Fruit fly (Drosophila melanogaster) whole organism, embryonic: ENCODE data around the gene CG8301.

Experiments used
- Awh ChIP-seq: fragments of 200-800 bp; sonication (Bioruptor generic); IDR thresholded peaks from 2 replicates; pipeline ENCODE4, ENCODE4 v1.3.6; 2022; ENCODE audit warnings: missing biosample characterization, missing genetic modification characterization
- BEAF-32 ChIP-seq: fragments of 200-800 bp; sonication (Bioruptor generic); optimal IDR thresholded peaks from 3 replicates; lab custom pipeline; 2017; ENCODE audit warnings: missing biosample characterization, missing genetic modification characterization, mild to moderate bottlenecking, moderate library complexity, missing genetic modification reagents
- CG10209 ChIP-seq: fragments of 200-800 bp; sonication (Bioruptor generic); optimal IDR thresholded peaks from 3 replicates; lab custom pipeline; 2017; ENCODE audit warnings: missing biosample characterization, mild to moderate bottlenecking, missing genetic modification characterization, missing genetic modification reagents
- CG10543 ChIP-seq: fragments of 200-800 bp; sonication (Bioruptor generic); optimal IDR thresholded peaks from 3 replicates; lab custom pipeline; 2017; ENCODE audit warnings: missing biosample characterization, mild to moderate bottlenecking, missing genetic modification characterization, moderate library complexity
- CG12299 ChIP-seq: fragments of 200-800 bp; sonication (Bioruptor generic); optimal IDR thresholded peaks from 2 replicates; lab custom pipeline; 2018; ENCODE audit warnings: missing biosample characterization, mild to moderate bottlenecking, missing genetic modification characterization
- CG12769 ChIP-seq: fragments of 200-800 bp; sonication (Bioruptor generic); optimal IDR thresholded peaks from 2 replicates; lab custom pipeline; 2019; ENCODE audit warnings: missing biosample characterization, mild to moderate bottlenecking, missing genetic modification characterization, moderate library complexity
- CG17385 ChIP-seq: fragments of 200-800 bp; sonication (Bioruptor generic); optimal IDR thresholded peaks from 3 replicates; lab custom pipeline; 2018; ENCODE audit warnings: missing biosample characterization, mild to moderate bottlenecking, missing genetic modification characterization
- CG18619 ChIP-seq: fragments of 200-800 bp; sonication (Bioruptor generic); optimal IDR thresholded peaks from 3 replicates; lab custom pipeline; 2017; ENCODE audit warnings: missing biosample characterization, mild to moderate bottlenecking, missing genetic modification characterization
- CG31224 ChIP-seq: fragments of 200-800 bp; sonication (Bioruptor generic); IDR thresholded peaks from 2 replicates; pipeline ENCODE4 v1.3.6; 2022; ENCODE audit warnings: missing biosample characterization, missing genetic modification characterization
- CG33213 ChIP-seq: fragments of 200-800 bp; sonication (Bioruptor generic); optimal IDR thresholded peaks from 3 replicates; lab custom pipeline; 2016; ENCODE audit warnings: missing biosample characterization, missing genetic modification characterization
- CG7556 ChIP-seq: fragments of 200-800 bp; sonication (Bioruptor generic); optimal IDR thresholded peaks from 2 replicates; lab custom pipeline; 2017; ENCODE audit warnings: missing biosample characterization, mild to moderate bottlenecking, missing genetic modification characterization
- CG7745 ChIP-seq: fragments of 200-800 bp; sonication (Bioruptor generic); optimal IDR thresholded peaks from 2 replicates; lab custom pipeline; 2018; ENCODE audit warnings: missing biosample characterization, mild to moderate bottlenecking, missing genetic modification characterization, moderate library complexity
- CG7786 ChIP-seq: fragments of 200-800 bp; sonication (Bioruptor generic); optimal IDR thresholded peaks from 2 replicates; lab custom pipeline; 2016; ENCODE audit warnings: missing biosample characterization, missing genetic modification characterization
- CG8290 ChIP-seq, 3 experiments: fragments of 200-800 bp; sonication (Bioruptor generic); optimal IDR thresholded peaks; 2 replicates each; lab custom pipeline; 2016 to 2019; ENCODE audit warnings: missing biosample characterization in 3 of 3, missing genetic modification characterization in 3 of 3, mild to moderate bottlenecking in 2 of 3, moderate library complexity in 1 of 3
- Camta ChIP-seq: fragments of 200-800 bp; sonication (Bioruptor generic); optimal IDR thresholded peaks from 2 replicates; lab custom pipeline; 2016; ENCODE audit warnings: missing biosample characterization, missing genetic modification characterization
- D19A ChIP-seq: fragments of 200-800 bp; optimal IDR thresholded peaks from 3 replicates; lab custom pipeline; 2019; ENCODE audit warnings: missing biosample characterization, mild to moderate bottlenecking, missing genetic modification characterization, moderate library complexity
- E2f2 ChIP-seq: fragments of 200-800 bp; sonication (Bioruptor generic); IDR thresholded peaks from 2 replicates; pipeline ENCODE4 v1.3.6; 2022; ENCODE audit warnings: missing biosample characterization, missing genetic modification characterization
- Fer1 ChIP-seq: fragments of 200-800 bp; sonication (Bioruptor generic); optimal IDR thresholded peaks from 2 replicates; lab custom pipeline; 2017; ENCODE audit warnings: missing biosample characterization, mild to moderate bottlenecking, missing genetic modification characterization
- Fer3 ChIP-seq: fragments of 200-800 bp; sonication (Bioruptor generic); optimal IDR thresholded peaks from 2 replicates; lab custom pipeline; 2018; ENCODE audit warnings: missing biosample characterization, mild to moderate bottlenecking, missing genetic modification characterization, moderate library complexity
- Hr39 ChIP-seq: fragments of >200 bp; optimal IDR thresholded peaks from 2 replicates; lab custom pipeline; 2017
- MESR4 ChIP-seq: fragments of 200-800 bp; sonication (Bioruptor generic); optimal IDR thresholded peaks from 2 replicates; lab custom pipeline; 2018; ENCODE audit warnings: missing biosample characterization, mild to moderate bottlenecking, missing genetic modification characterization, moderate library complexity
- Med ChIP-seq: fragments of 200-800 bp; sonication (Bioruptor generic); peaks from one replicate; lab custom pipeline; 2016; ENCODE audit warnings: missing biosample characterization, missing genetic modification characterization, mild to moderate bottlenecking, inconsistent platforms, moderate library complexity
- Nf-YC ChIP-seq: fragments of 200-800 bp; optimal IDR thresholded peaks from 3 replicates; lab custom pipeline; 2019; ENCODE audit warnings: missing biosample characterization, mild to moderate bottlenecking, missing genetic modification characterization, moderate library complexity
- NfI ChIP-seq: fragments of 200-800 bp; sonication (Bioruptor generic); optimal IDR thresholded peaks from 3 replicates; lab custom pipeline; 2018; ENCODE audit warnings: missing biosample characterization, mild to moderate bottlenecking, missing genetic modification characterization, moderate library complexity
- Pdp1 ChIP-seq, 2 experiments: fragments of 200-800 bp; sonication (Bioruptor generic); optimal IDR thresholded peaks; 3 replicates each; lab custom pipeline; 2016; ENCODE audit warnings: missing biosample characterization in 2 of 2, missing genetic modification characterization in 2 of 2, mild to moderate bottlenecking in 1 of 2, moderate library complexity in 1 of 2
- Ravus ChIP-seq: fragments of 200-800 bp; sonication (Bioruptor generic); IDR thresholded peaks from 2 replicates; pipeline ENCODE4 v1.3.6; 2022; ENCODE audit warnings: missing biosample characterization, missing genetic modification characterization
- Ssrp ChIP-seq: fragments of 200-800 bp; sonication (Bioruptor generic); optimal IDR thresholded peaks from 2 replicates; lab custom pipeline; 2018; ENCODE audit warnings: missing biosample characterization, mild to moderate bottlenecking, missing genetic modification characterization, moderate library complexity
- YL-1 ChIP-seq: fragments of 200-800 bp; sonication (Bioruptor generic); optimal IDR thresholded peaks from 3 replicates; lab custom pipeline; 2017; ENCODE audit warnings: missing biosample characterization, mild to moderate bottlenecking, missing genetic modification characterization
- bsh ChIP-seq, 2 experiments: fragments of 200-800 bp; sonication (Bioruptor generic); optimal IDR thresholded peaks; 2 replicates each; lab custom pipeline; 2017 to 2018; ENCODE audit warnings: mild to moderate bottlenecking in 2 of 2, missing biosample characterization in 2 of 2, missing genetic modification characterization in 2 of 2, moderate library complexity in 1 of 2
- caup ChIP-seq: fragments of 200-800 bp; sonication (Bioruptor generic); optimal IDR thresholded peaks from 3 replicates; lab custom pipeline; 2017; ENCODE audit warnings: missing biosample characterization, mild to moderate bottlenecking, missing genetic modification characterization, moderate library complexity; ENCODE audit not compliant: severe bottlenecking
- cg ChIP-seq: fragments of 200-800 bp; sonication (Bioruptor generic); optimal IDR thresholded peaks from 3 replicates; lab custom pipeline; 2019; ENCODE audit warnings: missing biosample characterization, mild to moderate bottlenecking, missing genetic modification characterization, moderate library complexity
- ci ChIP-seq: fragments of 200-800 bp; sonication (Bioruptor generic); IDR thresholded peaks from 3 replicates; pipeline ENCODE4 v1.3.6; 2022; ENCODE audit warnings: missing biosample characterization, missing genetic modification characterization
- cwo ChIP-seq: fragments of 200-800 bp; sonication (Bioruptor generic); optimal IDR thresholded peaks from 3 replicates; lab custom pipeline; 2017; ENCODE audit warnings: missing biosample characterization, missing genetic modification characterization, mild to moderate bottlenecking, moderate library complexity, missing genetic modification reagents
- da ChIP-seq: fragments of 200-800 bp; sonication (Bioruptor generic); optimal IDR thresholded peaks from 2 replicates; lab custom pipeline; 2016; ENCODE audit warnings: missing biosample characterization, missing genetic modification characterization
- kah ChIP-seq: fragments of 200-800 bp; sonication (Bioruptor generic); optimal IDR thresholded peaks from 2 replicates; lab custom pipeline; 2018; ENCODE audit warnings: missing biosample characterization, mild to moderate bottlenecking, missing genetic modification characterization
- lbe ChIP-seq: fragments of 200-800 bp; sonication (Bioruptor generic); optimal IDR thresholded peaks from 2 replicates; lab custom pipeline; 2016; ENCODE audit warnings: missing biosample characterization, mild to moderate bottlenecking, missing genetic modification characterization
- mirr ChIP-seq: fragments of 200-800 bp; sonication (Bioruptor generic); optimal IDR thresholded peaks from 3 replicates; lab custom pipeline; 2018; ENCODE audit warnings: missing biosample characterization, mild to moderate bottlenecking, missing genetic modification characterization
- phol ChIP-seq: fragments of 200-800 bp; sonication (Bioruptor generic); optimal IDR thresholded peaks from 3 replicates; lab custom pipeline; 2018; ENCODE audit warnings: missing biosample characterization, mild to moderate bottlenecking, missing genetic modification characterization, moderate library complexity
- psq ChIP-seq: fragments of 200-800 bp; sonication (Bioruptor generic); optimal IDR thresholded peaks from 2 replicates; lab custom pipeline; 2017; ENCODE audit warnings: missing biosample characterization, missing genetic modification characterization
- sd ChIP-seq: fragments of 200-800 bp; sonication (Bioruptor generic); optimal IDR thresholded peaks from 3 replicates; lab custom pipeline; 2018; ENCODE audit warnings: missing biosample characterization, mild to moderate bottlenecking, missing genetic modification characterization, moderate library complexity
- sob ChIP-seq: fragments of 200-800 bp; sonication (Bioruptor generic); IDR thresholded peaks from 2 replicates; pipeline ENCODE4 v1.3.6; 2022; ENCODE audit warnings: missing biosample characterization, missing genetic modification characterization
- stwl ChIP-seq: fragments of 200-800 bp; sonication (Bioruptor generic); optimal IDR thresholded peaks from 3 replicates; lab custom pipeline; 2018; ENCODE audit warnings: missing biosample characterization, mild to moderate bottlenecking, missing genetic modification characterization, moderate library complexity
- trem ChIP-seq: fragments of 200-800 bp; optimal IDR thresholded peaks from 3 replicates; lab custom pipeline; 2019; ENCODE audit warnings: missing biosample characterization, mild to moderate bottlenecking, missing genetic modification characterization, moderate library complexity
- tx ChIP-seq: fragments of 200-800 bp; sonication (Bioruptor generic); optimal IDR thresholded peaks from 2 replicates; lab custom pipeline; 2016; ENCODE audit warnings: missing biosample characterization, missing genetic modification characterization
- yki ChIP-seq: fragments of >200 bp; optimal IDR thresholded peaks from 3 replicates; lab custom pipeline; 2018
- zf30C ChIP-seq: fragments of 200-800 bp; sonication (Bioruptor generic); optimal IDR thresholded peaks from 3 replicates; lab custom pipeline; 2018; ENCODE audit warnings: missing biosample characterization, mild to moderate bottlenecking, missing genetic modification characterization

Gene CG8301

DNA sequence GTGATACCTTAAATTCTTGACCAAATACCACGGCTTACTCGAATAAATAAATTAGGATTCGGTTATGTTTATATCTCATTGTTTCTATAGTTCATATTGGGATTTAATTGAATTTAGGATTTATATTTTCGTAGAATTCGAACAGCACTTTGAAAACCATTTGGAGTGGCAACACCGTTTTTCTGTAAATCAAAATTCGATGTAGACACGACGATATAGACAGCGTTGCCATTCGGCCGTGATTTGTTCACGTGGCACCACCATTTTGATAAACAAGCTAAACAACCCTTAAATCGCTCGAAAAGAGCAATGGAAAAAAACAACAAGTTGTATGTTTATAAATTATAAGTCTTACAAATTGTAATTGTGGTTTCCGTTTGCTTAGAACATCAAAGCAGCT lies 47.5 kb downstream of the CG8301 start (continued):
- peak; percentile 59 for TF ChIP-seq stwl
- peak; percentile 8 for TF ChIP-seq MESR4 (GFP tag; lab: Kevin White, UChicago)
- TF ChIP-seq trem (tag; lab: Kevin White, UChicago): peak; percentile 38
- no peak for TF ChIP-seq NfI (GFP tag; lab: Kevin White, UChicago)
- no peak for TF ChIP-seq Fer3 (tag; lab: Kevin White, UChicago)
- TF ChIP-seq E2f2 (GFP tag; lab: Robert Waterston, UW): peak; percentile 76
- peak; percentile 57 for TF ChIP-seq Nf-YC (tag; lab: Kevin White, UChicago)
- TF ChIP-seq lbe (GFP tag; lab: Kevin White, UChicago): peak; percentile 33

dm6 chr3R:9630053-9630632 lies 49.0 kb downstream of the CG8301 start:
- TF ChIP-seq cg (peak; percentile 80), da (GFP tag; lab: Kevin White, UChicago) (no peak), Hr39 (lab: Kevin White, UChicago) (no peak), Ravus (GFP tag; lab: Robert Waterston, UW) (no peak), Awh (GFP tag; lab: Robert Waterston, UW) (no peak), sd (tag; lab: Kevin White, UChicago) (peak; percentile 71), D19A (no peak), Camta (GFP tag; lab: Kevin White, UChicago) (no peak), phol (tag; lab: Kevin White, UChicago) (peak; percentile 69), Fer1 (GFP tag; lab: Kevin White, UChicago) (peak; percentile 5), bsh (GFP tag; optimal IDR thresholded peaks at IDR 0.05; lab: Kevin White, UChicago) (peak in 1 of 2 experiments; percentile 18), ci (GFP tag; lab: Robert Waterston, UW) (no peak), CG33213 (GFP tag; lab: Kevin White, UChicago) (no peak), sob (GFP tag; lab: Robert Waterston, UW) (no peak), mirr (peak; percentile 18), MESR4 (GFP tag; lab: Kevin White, UChicago) (peak; percentile 83), cwo (GFP tag; lab: Kevin White, UChicago) (peak; percentile 13), Pdp1 (GFP tag; optimal IDR thresholded peaks at IDR 0.05; lab: Kevin White, UChicago) (peak in 1 of 2 experiments; percentile 25), CG10543 (peak; percentile 22), CG12769 (peak; percentile 10), Med (peak; percentile 70), CG31224 (GFP tag; lab: Robert Waterston, UW) (no peak), psq (GFP tag; lab: Kevin White, UChicago) (peak; percentile 34), CG12299 (tag; lab: Kevin White, UChicago) (no peak), zf30C (GFP tag; lab: Kevin White, UChicago) (no peak), CG7556 (GFP tag; lab: Kevin White, UChicago) (no peak), CG18619 (GFP tag; lab: Kevin White, UChicago) (no peak), CG10209 (GFP tag; lab: Kevin White, UChicago) (no peak), Ssrp (peak; percentile 9), CG8290 (GFP tag; optimal IDR thresholded peaks at IDR 0.05; lab: Kevin White, UChicago) (no peak), CG8290 (tag; optimal IDR thresholded peaks at IDR 0.05; lab: Kevin White, UChicago) (peak in 1 of 2 experiments; percentile 23), CG7786 (GFP tag; lab: Kevin White, UChicago) (peak; percentile 5), CG17385 (peak; percentile 98), kah (GFP tag; lab: Kevin White, UChicago) (peak; percentile 85), BEAF-32 (GFP tag; lab: Kevin White, UChicago) (no peak), tx (no peak), caup (GFP tag; lab: Kevin White, UChicago) (no peak), yki (no peak), YL-1 (GFP tag; lab: Kevin White, UChicago) (peak; percentile 86), CG7745 (no peak)
